Fruit fly (Drosophila melanogaster) Kc167 (cell line): Measurements from ENCODE around the gene CG12182.

Experiments used
- Myc ChIP-seq: fragments of >200 bp; optimal IDR thresholded peaks from 2 replicates; lab custom pipeline; 2017; ENCODE audit warnings: missing external identifiers
- h ChIP-seq: fragments of >200 bp; optimal IDR thresholded peaks from 3 replicates; lab custom pipeline; 2018; ENCODE audit warnings: missing external identifiers
- insv ChIP-seq: fragments of >200 bp; optimal IDR thresholded peaks from 3 replicates; lab custom pipeline; 2018; ENCODE audit warnings: missing external identifiers
- psq ChIP-seq: fragments of >200 bp; optimal IDR thresholded peaks from 2 replicates; lab custom pipeline; 2017; ENCODE audit warnings: missing external identifiers
- ttk ChIP-seq: sonication (Bioruptor generic); optimal IDR thresholded peaks from 2 replicates; lab custom pipeline; 2017; ENCODE audit warnings: missing external identifiers

- TF ChIP-seq psq (no peak), h (lab: Kevin White, UChicago) (no peak), ttk (lab: Kevin White, UChicago) (no peak), Myc (lab: Kevin White, UChicago) (no peak), insv (lab: Kevin White, UChicago) (no peak)
These were observed 3.9 kb downstream of the CG12182 start, which contains the start of gene CG16984 for dm6 chr3L:2595481-2595880.
